Worm (Caenorhabditis elegans) whole organism, L4 larva: ENCODE measurements around the gene C04B4.6.
A peak's percentile ranks its signal among the peaks of the same experiment; 100 is the strongest.

Experiments used
- F26F4.8 ChIP-seq: fragments of 200-800 bp; sonication (Bioruptor generic); conservative IDR thresholded peaks from 2 replicates; pipeline ENCODE4 v1.3.6; 2022; ENCODE audit warnings: missing genetic modification characterization, missing compliant biosample characterization
- F37D6.2 ChIP-seq: sonication (generic microtip); optimal IDR thresholded peaks from 2 replicates; lab custom pipeline; 2016; ENCODE audit warnings: mild to moderate bottlenecking, missing genetic modification characterization, missing compliant biosample characterization
- F49E8.2 ChIP-seq: sonication (generic microtip); optimal IDR thresholded peaks from 2 replicates; lab custom pipeline; 2016; ENCODE audit warnings: missing compliant biosample characterization, mild to moderate bottlenecking, missing genetic modification characterization, borderline replicate concordance
- Y105C5A.15 ChIP-seq: fragments of 200-800 bp; sonication (Bioruptor generic); IDR thresholded peaks from 2 replicates; pipeline ENCODE4 v1.3.6; 2022; ENCODE audit warnings: missing genetic modification characterization, missing compliant biosample characterization
- Y48G9A.11 ChIP-seq: fragments of 200-800 bp; sonication (Bioruptor generic); IDR thresholded peaks from 2 replicates; pipeline ENCODE4 v1.3.6; 2022; ENCODE audit warnings: missing genetic modification reagents, missing genetic modification characterization, missing compliant biosample characterization
- Y5F2A.4 ChIP-seq: fragments of 200-800 bp; sonication (Bioruptor generic); optimal IDR thresholded peaks from 2 replicates; lab custom pipeline; 2018; ENCODE audit warnings: mild to moderate bottlenecking, missing genetic modification characterization, missing compliant biosample characterization
- Y75B8A.6 ChIP-seq: fragments of 200-800 bp; sonication (Bioruptor generic); IDR thresholded peaks from 2 replicates; pipeline ENCODE4 v1.3.6; 2022; ENCODE audit warnings: missing genetic modification reagents, missing genetic modification characterization, missing compliant biosample characterization
- ZK337.2 ChIP-seq: fragments of 200-800 bp; sonication (Bioruptor generic); IDR thresholded peaks from 2 replicates; pipeline ENCODE4 v1.3.6; 2022; ENCODE audit warnings: missing genetic modification reagents, missing genetic modification characterization, missing compliant biosample characterization
- arid-1 ChIP-seq: fragments of 200-800 bp; sonication (Bioruptor generic); conservative IDR thresholded peaks from 2 replicates; pipeline ENCODE4 v1.3.6; 2022; ENCODE audit warnings: missing genetic modification reagents, missing genetic modification characterization, missing compliant biosample characterization
- ceh-44 ChIP-seq: fragments of 200-800 bp; sonication (Bioruptor generic); IDR thresholded peaks from 2 replicates; pipeline ENCODE4 v1.3.6; 2022; ENCODE audit warnings: missing genetic modification reagents, missing genetic modification characterization, missing compliant biosample characterization
- ces-1 ChIP-seq: fragments of 150-350 bp; sonication (generic microtip); optimal IDR thresholded peaks from 4 replicates; lab custom pipeline; 2014; ENCODE audit warnings: missing biosample characterization, missing genetic modification reagents, missing genetic modification characterization
- cey-2 ChIP-seq: sonication (generic microtip); optimal IDR thresholded peaks from 3 replicates; lab custom pipeline; 2017; ENCODE audit warnings: missing genetic modification characterization, mild to moderate bottlenecking, missing compliant biosample characterization, antibody characterized with exemption, borderline replicate concordance; ENCODE audit not compliant: insufficient read depth
- daf-12 ChIP-seq: fragments of 150-350 bp; optimal IDR thresholded peaks from 2 replicates; lab custom pipeline; 2014; ENCODE audit warnings: missing biosample characterization, missing genetic modification reagents, missing genetic modification characterization
- egl-27 ChIP-seq: sonication (generic microtip); optimal IDR thresholded peaks from 3 replicates; lab custom pipeline; 2017; ENCODE audit warnings: missing biosample characterization, missing genetic modification reagents, missing genetic modification characterization
- gei-8 ChIP-seq: fragments of 200-800 bp; sonication (Bioruptor generic); optimal IDR thresholded peaks from 2 replicates; lab custom pipeline; 2018; ENCODE audit warnings: mild to moderate bottlenecking, missing genetic modification characterization, missing compliant biosample characterization
- hlh-11 ChIP-seq: fragments of 200-800 bp; sonication (Bioruptor generic); optimal IDR thresholded peaks from 2 replicates; lab custom pipeline; 2018; ENCODE audit warnings: mild to moderate bottlenecking, missing genetic modification characterization, missing compliant biosample characterization
- hmg-1.1 ChIP-seq: fragments of 200-800 bp; sonication (Bioruptor generic); IDR thresholded peaks from 2 replicates; pipeline ENCODE4 v1.3.6; 2022; ENCODE audit warnings: missing genetic modification reagents, missing genetic modification characterization, missing compliant biosample characterization
- lim-7 ChIP-seq: fragments of 200-800 bp; sonication (Bioruptor generic); IDR thresholded peaks from 2 replicates; pipeline ENCODE4 v1.3.6; 2022; ENCODE audit warnings: missing genetic modification characterization, missing compliant biosample characterization
- lin-1 ChIP-seq: fragments of 200-800 bp; sonication (Bioruptor generic); IDR thresholded peaks from 2 replicates; pipeline ENCODE4 v1.3.6; 2022; ENCODE audit warnings: missing genetic modification reagents, missing genetic modification characterization, missing compliant biosample characterization
- lsy-2 ChIP-seq, 2 experiments: fragments of 150-350 bp in 1 of 2; sonication (generic microtip) in 1 of 2; optimal IDR thresholded peaks; 2 replicates each; lab custom pipeline; 2014 to 2017; ENCODE audit warnings: missing biosample characterization in 2 of 2, missing genetic modification characterization in 2 of 2
- nhr-237 ChIP-seq: sonication (generic microtip); optimal IDR thresholded peaks from 2 replicates; lab custom pipeline; 2017; ENCODE audit warnings: missing biosample characterization, missing genetic modification characterization
- nhr-25 ChIP-seq: sonication (generic microtip); optimal IDR thresholded peaks from 2 replicates; lab custom pipeline; 2017; ENCODE audit warnings: missing genetic modification characterization, mild to moderate bottlenecking, missing compliant biosample characterization, antibody characterized with exemption, moderate library complexity, borderline replicate concordance; ENCODE audit not compliant: insufficient read depth
- nhr-48 ChIP-seq: sonication (generic microtip); optimal IDR thresholded peaks from 2 replicates; lab custom pipeline; 2016; ENCODE audit warnings: mild to moderate bottlenecking, missing genetic modification characterization, missing compliant biosample characterization
- pha-4 ChIP-seq, 2 experiments: fragments of 150-350 bp in 1 of 2; fragments of 200-800 bp in 1 of 2; sonication (Bioruptor generic) in 1 of 2; IDR thresholded peaks in 1 of 2; optimal IDR thresholded peaks in 1 of 2; 2 replicates each; pipeline versions ENCODE4 v1.3.6 to Lab custom; 2014 to 2022; ENCODE audit warnings: missing genetic modification characterization in 2 of 2, missing genetic modification reagents in 2 of 2, missing biosample characterization in 1 of 2, missing compliant biosample characterization in 1 of 2
- php-3 ChIP-seq: fragments of 200-800 bp; sonication (Bioruptor generic); IDR thresholded peaks from 2 replicates; pipeline ENCODE4 v1.3.6; 2022; ENCODE audit warnings: missing genetic modification reagents, missing genetic modification characterization, missing compliant biosample characterization
- pqm-1 ChIP-seq: sonication (generic microtip); optimal IDR thresholded peaks from 2 replicates; lab custom pipeline; 2017; ENCODE audit warnings: missing biosample characterization, missing genetic modification characterization
- rbr-2 ChIP-seq: sonication (generic microtip); optimal IDR thresholded peaks from 2 replicates; lab custom pipeline; 2016; ENCODE audit warnings: missing genotype, missing genetic modification characterization, missing compliant biosample characterization
- saeg-2 ChIP-seq: fragments of 200-800 bp; sonication (Bioruptor generic); IDR thresholded peaks from 2 replicates; pipeline ENCODE4 v1.3.6; 2022; ENCODE audit warnings: missing genetic modification reagents, missing genetic modification characterization, missing compliant biosample characterization
- sdz-12 ChIP-seq: fragments of 200-800 bp; sonication (Bioruptor generic); optimal IDR thresholded peaks from 2 replicates; lab custom pipeline; 2018; ENCODE audit warnings: mild to moderate bottlenecking, missing genetic modification characterization, missing compliant biosample characterization
- snpc-4 ChIP-seq: fragments of 150-350 bp; optimal IDR thresholded peaks from 2 replicates; lab custom pipeline; 2014; ENCODE audit warnings: missing biosample characterization, missing genetic modification characterization
- spr-3 ChIP-seq: fragments of 200-800 bp; sonication (Bioruptor generic); optimal IDR thresholded peaks from 2 replicates; lab custom pipeline; 2018; ENCODE audit warnings: mild to moderate bottlenecking, missing genetic modification characterization, missing compliant biosample characterization
- unc-62 ChIP-seq, 3 experiments: fragments of 150-350 bp in 1 of 3; sonication (generic microtip); optimal IDR thresholded peaks in 2 of 3; peaks in 1 of 3; 1 replicate in 1 of 3; 2 replicates in 2 of 3; lab custom pipeline; 2014 to 2017; ENCODE audit warnings: missing biosample characterization in 3 of 3, missing genetic modification characterization in 3 of 3, missing genetic modification reagents in 3 of 3, missing genotype in 1 of 3
- zag-1 ChIP-seq: fragments of 150-350 bp; optimal IDR thresholded peaks from 2 replicates; lab custom pipeline; 2014; ENCODE audit warnings: missing biosample characterization, missing genetic modification characterization
- zfp-2 ChIP-seq: sonication (generic microtip); optimal IDR thresholded peaks from 2 replicates; lab custom pipeline; 2016; ENCODE audit warnings: mild to moderate bottlenecking, missing genetic modification characterization, missing compliant biosample characterization
- zip-2 ChIP-seq: fragments of 150-350 bp; optimal IDR thresholded peaks from 2 replicates; lab custom pipeline; 2014; ENCODE audit warnings: missing biosample characterization, missing genetic modification characterization

The C04B4.6 gene

DNA sequence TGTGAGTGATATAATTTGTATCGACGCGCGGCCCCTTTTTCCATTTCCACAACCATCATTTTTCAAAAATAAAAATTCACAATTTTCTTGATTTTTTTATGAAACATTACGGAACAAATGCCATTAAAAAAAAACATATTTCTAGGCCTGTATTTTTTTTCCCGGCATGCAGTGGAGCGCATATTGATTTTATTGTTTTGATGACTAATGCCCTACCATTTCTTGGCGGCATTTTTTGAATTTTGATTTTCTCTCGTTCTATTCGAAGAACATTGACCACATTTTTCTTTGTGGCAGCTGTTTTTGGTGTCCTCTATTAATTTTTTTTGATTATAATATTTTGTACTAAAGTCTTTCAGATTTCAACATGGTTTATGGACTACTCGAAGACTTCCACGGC lies 22.8 kb upstream of the C04B4.6 start, which contains the start of gene W06D11.3:
Gene W06D11.3, plus strand, starts transcription at position 360 of the 400 bp plus-strand sequence.
- TF ChIP-seq zag-1 (no peak), daf-12 (tag; lab: Kevin White, UChicago) (no peak), snpc-4 (tag; lab: Kevin White, UChicago) (no peak), pqm-1 (tag; lab: Kevin White, UChicago) (no peak), rbr-2 (no peak), hmg-1.1 (GFP tag; lab: Robert Waterston, UW) (no peak), nhr-48 (tag; lab: Kevin White, UChicago) (no peak), pha-4 (GFP tag; IDR thresholded peaks at IDR 0.05; lab: Robert Waterston, UW) (no peak), pha-4 (tag; optimal IDR thresholded peaks at IDR 0.05; lab: Kevin White, UChicago) (no peak), zfp-2 (no peak), gei-8 (GFP tag; lab: Kevin White, UChicago) (no peak)

ce11 chrX:12296392-12296791 lies 20.9 kb upstream of the C04B4.6 start, which contains the start of gene W06D11.2:
TSS of gene W06D11.2 (minus strand) at chrX:12296730.
- TF ChIP-seq zfp-2 (no peak), lim-7 (GFP tag; lab: Robert Waterston, UW) (no peak), pha-4 (GFP tag; IDR thresholded peaks at IDR 0.05; lab: Robert Waterston, UW) (no peak), pha-4 (tag; optimal IDR thresholded peaks at IDR 0.05; lab: Kevin White, UChicago) (no peak), hlh-11 (tag; lab: Kevin White, UChicago) (no peak), nhr-25 (no peak), unc-62 (GFP tag; optimal IDR thresholded peaks at IDR 0.05 in 1 of 2; lab: Kevin White, UChicago) (peak in 1 of 2 experiments; percentile 96), unc-62 (tag; optimal IDR thresholded peaks at IDR 0.05; lab: Kevin White, UChicago) (no peak), lsy-2 (tag; optimal IDR thresholded peaks at IDR 0.05; lab: Kevin White, UChicago) (no peak)

DNA sequence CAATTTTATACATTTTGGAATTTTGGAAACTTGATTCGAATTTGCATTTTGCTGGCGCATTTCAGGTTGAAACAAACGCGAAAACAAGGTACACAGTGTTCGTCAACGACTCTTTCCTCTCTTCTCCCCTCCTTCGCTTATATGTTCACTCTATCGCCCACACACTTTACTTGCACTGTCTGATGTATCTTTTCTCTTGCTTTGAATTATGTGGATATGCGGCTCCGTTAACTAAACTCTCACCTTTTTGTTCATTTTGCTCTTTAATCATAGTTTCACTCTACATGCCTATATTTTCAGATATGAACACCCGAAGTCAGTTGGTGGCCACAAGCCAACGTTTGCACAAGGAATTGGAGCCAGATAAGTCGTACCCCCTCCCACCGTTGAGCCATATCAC lies 18.8 kb upstream of the C04B4.6 start, which contains the start of gene W06D11.1:
Gene W06D11.1, plus strand, starts transcription at position 301 of the 400 bp plus-strand sequence.
- TF ChIP-seq ces-1 (GFP tag; lab: Kevin White, UChicago) (no peak), unc-62 (GFP tag; optimal IDR thresholded peaks at IDR 0.05 in 1 of 2; lab: Kevin White, UChicago) (peak in 1 of 2 experiments; percentile 61), unc-62 (tag; optimal IDR thresholded peaks at IDR 0.05; lab: Kevin White, UChicago) (no peak), egl-27 (tag; lab: Kevin White, UChicago) (no peak), ceh-44 (GFP tag; lab: Robert Waterston, UW) (no peak), cey-2 (no peak), ZK337.2 (GFP tag; lab: Robert Waterston, UW) (no peak)
- TF ChIP-seq, all 104 proteins: peak for 1

ce11 chrX:12290539-12290938 lies 15.1 kb upstream of the C04B4.6 start, which contains the start of gene C04B4.4:
TSS of gene C04B4.4 (plus strand) at chrX:12290839.
- TF ChIP-seq F37D6.2 (tag; lab: Kevin White, UChicago) (no peak), lin-1 (GFP tag; lab: Robert Waterston, UW) (no peak), php-3 (GFP tag; lab: Robert Waterston, UW) (no peak), spr-3 (GFP tag; lab: Kevin White, UChicago) (no peak), F49E8.2 (tag; lab: Kevin White, UChicago) (no peak), saeg-2 (GFP tag; lab: Robert Waterston, UW) (no peak), unc-62 (GFP tag; optimal IDR thresholded peaks at IDR 0.05 in 1 of 2; lab: Kevin White, UChicago) (no peak), unc-62 (tag; optimal IDR thresholded peaks at IDR 0.05; lab: Kevin White, UChicago) (no peak), Y105C5A.15 (GFP tag; lab: Robert Waterston, UW) (no peak), sdz-12 (no peak)

DNA sequence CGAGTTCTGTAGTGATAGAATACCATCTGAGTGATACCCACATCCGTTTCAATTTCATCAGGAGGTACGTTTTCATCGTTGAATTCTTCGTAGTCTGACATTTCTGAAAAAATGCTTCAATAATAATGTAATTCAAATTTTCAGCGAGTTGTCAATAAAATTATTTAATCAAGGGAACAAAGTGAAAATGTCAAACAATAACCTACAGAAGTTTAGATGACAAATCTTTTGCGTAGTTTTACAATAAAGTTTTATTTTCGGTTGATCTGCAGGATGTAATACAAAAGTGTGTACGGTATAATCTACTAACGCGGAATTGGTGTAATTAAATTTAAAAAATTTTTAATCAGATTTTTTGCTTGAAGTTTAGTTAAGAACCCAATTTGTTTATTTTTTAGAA lies 12.8 kb upstream of the C04B4.6 start, which contains the start of gene C04B4.5:
Gene C04B4.5, minus strand, starts transcription at position 101 of the 400 bp plus-strand sequence.
- TF ChIP-seq Y75B8A.6 (GFP tag; lab: Robert Waterston, UW) (no peak), Y48G9A.11 (GFP tag; lab: Robert Waterston, UW) (no peak), arid-1 (GFP tag; lab: Robert Waterston, UW) (no peak), Y5F2A.4 (GFP tag; lab: Kevin White, UChicago) (no peak), Y105C5A.15 (GFP tag; lab: Robert Waterston, UW) (no peak), nhr-237 (tag; lab: Kevin White, UChicago) (no peak), egl-27 (tag; lab: Kevin White, UChicago) (no peak), F26F4.8 (GFP tag; lab: Robert Waterston, UW) (no peak), rbr-2 (no peak), lsy-2 (tag; optimal IDR thresholded peaks at IDR 0.05; lab: Kevin White, UChicago) (no peak), zip-2 (tag; lab: Kevin White, UChicago) (no peak)
